Worm (Caenorhabditis elegans): Measurements from ENCODE around the gene fbxa-112.

DNA sequence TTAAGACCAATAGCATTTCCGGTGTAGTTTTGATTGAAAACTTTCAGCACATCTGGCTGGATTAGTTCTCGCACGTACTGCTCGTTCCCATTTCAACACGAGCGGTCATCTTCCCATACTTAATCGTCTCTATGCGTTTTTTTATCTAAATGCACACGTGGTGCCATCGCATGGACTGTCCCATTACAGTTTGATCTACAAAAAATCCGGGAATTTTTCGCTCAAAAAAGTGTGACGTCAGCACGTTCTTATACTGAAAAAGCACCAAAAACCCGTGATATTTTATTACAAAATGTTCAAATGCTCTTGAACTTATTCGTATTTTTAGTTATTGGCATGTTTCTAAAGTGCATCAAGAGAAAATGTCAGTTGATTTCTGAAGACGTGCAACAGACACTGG, 26.0 kb downstream of the fbxa-112 start, which contains the start of gene Y102A5C.4:
- TF ChIP-seq pha-4 (tag; optimal IDR thresholded peaks at IDR 0.05) (no peak), fkh-2 (tag; optimal IDR thresholded peaks at IDR 0.05) (no peak), nhr-43 (tag; optimal IDR thresholded peaks at IDR 0.05; ENCODE audit: poor library complexity, severe bottlenecking) (no peak), nfya-1 (tag; optimal IDR thresholded peaks at IDR 0.05; ENCODE audit: insufficient read depth) (no peak), ama-1 (optimal IDR thresholded peaks at IDR 0.05) (no peak), unc-62 (GFP tag; optimal IDR thresholded peaks at IDR 0.05) (no peak), tbx-2 (tag; optimal IDR thresholded peaks at IDR 0.05) (no peak), nhr-12 (tag; optimal IDR thresholded peaks at IDR 0.05) (no peak)
